Worm (Caenorhabditis elegans) whole organism, L2 larva: ENCODE data around the gene Y45F10D.16.

Experiments
- C34F6.9 ChIP-seq: fragments of 150-350 bp; optimal IDR thresholded peaks from 2 replicates; lab custom pipeline; 2014; ENCODE audit warnings: missing biosample characterization, missing genetic modification characterization
- F13H6.1 ChIP-seq: sonication (generic microtip); optimal IDR thresholded peaks from 2 replicates; lab custom pipeline; 2016; ENCODE audit warnings: missing genetic modification characterization, missing compliant biosample characterization
- R02D3.7 ChIP-seq: fragments of 150-350 bp; optimal IDR thresholded peaks from 2 replicates; lab custom pipeline; 2014; ENCODE audit warnings: missing biosample characterization, missing genetic modification characterization
- Y55F3AM.14 ChIP-seq: fragments of 200-800 bp; sonication (Bioruptor generic); optimal IDR thresholded peaks from 2 replicates; lab custom pipeline; 2018; ENCODE audit warnings: mild to moderate bottlenecking, missing genetic modification characterization, missing compliant biosample characterization
- ZK546.5 ChIP-seq: sonication (generic microtip); optimal IDR thresholded peaks from 2 replicates; lab custom pipeline; 2017; ENCODE audit warnings: missing biosample characterization, missing genetic modification characterization
- alr-1 ChIP-seq: fragments of 150-350 bp; optimal IDR thresholded peaks from 2 replicates; lab custom pipeline; 2014; ENCODE audit warnings: missing biosample characterization, missing genetic modification characterization
- aly-2 ChIP-seq: fragments of 150-350 bp; optimal IDR thresholded peaks from 2 replicates; lab custom pipeline; 2014; ENCODE audit warnings: missing biosample characterization, missing genetic modification characterization
- ama-1 ChIP-seq: fragments of 150-350 bp; optimal IDR thresholded peaks from 2 replicates; lab custom pipeline; 2018; ENCODE audit warnings: inconsistent platforms
- blmp-1 ChIP-seq: sonication (generic microtip); optimal IDR thresholded peaks from 2 replicates; lab custom pipeline; 2017; ENCODE audit warnings: missing genetic modification characterization, mild to moderate bottlenecking, missing compliant biosample characterization, antibody characterized with exemption, moderate library complexity; ENCODE audit not compliant: insufficient read depth
- ceh-16 ChIP-seq: fragments of 150-350 bp; optimal IDR thresholded peaks from 2 replicates; lab custom pipeline; 2014; ENCODE audit warnings: missing biosample characterization, missing genetic modification characterization
- ceh-82 ChIP-seq: fragments of 150-350 bp; optimal IDR thresholded peaks from 2 replicates; lab custom pipeline; 2014; ENCODE audit warnings: missing biosample characterization, missing genetic modification characterization
- crh-2 ChIP-seq: sonication (generic microtip); optimal IDR thresholded peaks from 2 replicates; lab custom pipeline; 2017; ENCODE audit warnings: missing biosample characterization, missing genetic modification characterization
- dmd-4 ChIP-seq: sonication (generic microtip); optimal IDR thresholded peaks from 2 replicates; lab custom pipeline; 2017; ENCODE audit warnings: missing biosample characterization, missing genetic modification characterization
- egl-27 ChIP-seq: sonication (generic microtip); optimal IDR thresholded peaks from 3 replicates; lab custom pipeline; 2017; ENCODE audit warnings: missing biosample characterization, missing genetic modification reagents, missing genetic modification characterization
- elt-1 ChIP-seq: fragments of 150-350 bp; optimal IDR thresholded peaks from 2 replicates; lab custom pipeline; 2014; ENCODE audit warnings: missing biosample characterization, missing genetic modification characterization
- elt-3 ChIP-seq: sonication (generic microtip); optimal IDR thresholded peaks from 2 replicates; lab custom pipeline; 2017; ENCODE audit warnings: missing biosample characterization, missing genetic modification characterization
- fos-1 ChIP-seq: fragments of 150-350 bp; optimal IDR thresholded peaks from 2 replicates; lab custom pipeline; 2014; ENCODE audit warnings: missing biosample characterization, missing genetic modification characterization
- gmeb-1 ChIP-seq: fragments of 150-350 bp; optimal IDR thresholded peaks from 2 replicates; lab custom pipeline; 2014; ENCODE audit warnings: missing biosample characterization, missing genetic modification characterization
- lin-11 ChIP-seq: fragments of 150-350 bp; sonication (generic microtip); optimal IDR thresholded peaks from 2 replicates; lab custom pipeline; 2014; ENCODE audit warnings: missing biosample characterization, missing genetic modification characterization, inconsistent platforms, mixed read lengths
- lin-13 ChIP-seq: fragments of 150-350 bp; optimal IDR thresholded peaks from 2 replicates; lab custom pipeline; 2014; ENCODE audit warnings: missing biosample characterization, missing genetic modification reagents, missing genetic modification characterization
- lin-39 ChIP-seq: fragments of 150-350 bp; optimal IDR thresholded peaks from 2 replicates; lab custom pipeline; 2014; ENCODE audit warnings: missing biosample characterization, missing genetic modification reagents, missing genetic modification characterization
- lsy-2 ChIP-seq, 2 experiments: fragments of 150-350 bp in 1 of 2; sonication (generic microtip) in 1 of 2; optimal IDR thresholded peaks; 2 replicates each; lab custom pipeline; 2014 to 2017; ENCODE audit warnings: missing biosample characterization in 2 of 2, missing genetic modification characterization in 2 of 2
- mab-5 ChIP-seq: fragments of 150-350 bp; optimal IDR thresholded peaks from 2 replicates; lab custom pipeline; 2014; ENCODE audit warnings: missing biosample characterization, missing genetic modification characterization
- mbf-1 ChIP-seq: sonication (generic microtip); optimal IDR thresholded peaks from 2 replicates; lab custom pipeline; 2017; ENCODE audit warnings: missing biosample characterization, missing genetic modification characterization
- mdl-1 ChIP-seq, 2 experiments: fragments of 150-350 bp in 1 of 2; sonication (generic microtip) in 1 of 2; optimal IDR thresholded peaks; 2 replicates each; lab custom pipeline; 2017; ENCODE audit warnings: missing biosample characterization in 2 of 2, missing genetic modification characterization in 2 of 2
- nhr-10 ChIP-seq: sonication (generic microtip); optimal IDR thresholded peaks from 2 replicates; lab custom pipeline; 2017; ENCODE audit warnings: missing biosample characterization, missing genetic modification characterization
- nhr-11 ChIP-seq: fragments of 150-350 bp; optimal IDR thresholded peaks from 2 replicates; lab custom pipeline; 2014; ENCODE audit warnings: missing biosample characterization, missing genetic modification characterization
- nhr-12 ChIP-seq: fragments of 150-350 bp; optimal IDR thresholded peaks from 2 replicates; lab custom pipeline; 2014; ENCODE audit warnings: missing biosample characterization, missing genetic modification characterization
- nhr-129 ChIP-seq: fragments of 150-350 bp; optimal IDR thresholded peaks from 2 replicates; lab custom pipeline; 2014; ENCODE audit warnings: missing biosample characterization, missing genetic modification characterization
- nhr-21 ChIP-seq: fragments of 150-350 bp; optimal IDR thresholded peaks from 2 replicates; lab custom pipeline; 2014; ENCODE audit warnings: missing biosample characterization, missing genetic modification characterization
- nhr-23 ChIP-seq: fragments of 150-350 bp; optimal IDR thresholded peaks from 2 replicates; lab custom pipeline; 2014; ENCODE audit warnings: missing biosample characterization, missing genetic modification reagents, missing genetic modification characterization
- nhr-237 ChIP-seq: fragments of 150-350 bp; optimal IDR thresholded peaks from 2 replicates; lab custom pipeline; 2014; ENCODE audit warnings: missing biosample characterization, missing genetic modification characterization
- nhr-25 ChIP-seq: fragments of 150-350 bp; sonication (generic microtip); optimal IDR thresholded peaks from 3 replicates; lab custom pipeline; 2014; ENCODE audit warnings: missing biosample characterization, missing genetic modification characterization
- nhr-6 ChIP-seq: fragments of 150-350 bp; optimal IDR thresholded peaks from 2 replicates; lab custom pipeline; 2014; ENCODE audit warnings: missing biosample characterization, missing genetic modification characterization
- nhr-77 ChIP-seq: fragments of 150-350 bp; optimal IDR thresholded peaks from 2 replicates; lab custom pipeline; 2014; ENCODE audit warnings: missing biosample characterization, missing genetic modification characterization
- peb-1 ChIP-seq: fragments of 150-350 bp; optimal IDR thresholded peaks from 2 replicates; lab custom pipeline; 2014; ENCODE audit warnings: missing biosample characterization, missing genetic modification characterization
- sem-4 ChIP-seq: fragments of 150-350 bp; optimal IDR thresholded peaks from 2 replicates; lab custom pipeline; 2014; ENCODE audit warnings: missing biosample characterization, missing genetic modification reagents, missing genetic modification characterization
- skn-1 ChIP-seq: sonication (generic microtip); optimal IDR thresholded peaks from 2 replicates; lab custom pipeline; 2017; ENCODE audit warnings: missing biosample characterization, missing genetic modification characterization
- sma-3 ChIP-seq: sonication (generic microtip); optimal IDR thresholded peaks from 2 replicates; lab custom pipeline; 2016; ENCODE audit warnings: missing genetic modification reagents, missing genetic modification characterization, missing compliant biosample characterization
- sma-9 ChIP-seq, 2 experiments: fragments of 150-350 bp in 1 of 2; sonication (generic microtip) in 1 of 2; optimal IDR thresholded peaks; 2 replicates each; lab custom pipeline; 2014 to 2016; ENCODE audit warnings: missing genetic modification characterization in 2 of 2, mild to moderate bottlenecking in 1 of 2, missing biosample characterization in 1 of 2, missing compliant biosample characterization in 1 of 2, missing genetic modification reagents in 1 of 2, moderate library complexity in 1 of 2
- snpc-4 ChIP-seq: fragments of 150-350 bp; optimal IDR thresholded peaks from 2 replicates; lab custom pipeline; 2014; ENCODE audit warnings: missing biosample characterization, missing genetic modification characterization
- unc-39 ChIP-seq: fragments of 150-350 bp; optimal IDR thresholded peaks from 2 replicates; lab custom pipeline; 2014; ENCODE audit warnings: missing biosample characterization, missing genetic modification characterization
- unc-55 ChIP-seq: fragments of 150-350 bp; sonication (generic microtip); optimal IDR thresholded peaks from 3 replicates; lab custom pipeline; 2014; ENCODE audit warnings: missing biosample characterization, missing genetic modification reagents, missing genetic modification characterization
- unc-62 ChIP-seq: fragments of 150-350 bp; optimal IDR thresholded peaks from 2 replicates; lab custom pipeline; 2014; ENCODE audit warnings: missing biosample characterization, missing genetic modification reagents, missing genetic modification characterization
- zag-1 ChIP-seq: fragments of 150-350 bp; optimal IDR thresholded peaks from 2 replicates; lab custom pipeline; 2014; ENCODE audit warnings: missing biosample characterization, missing genetic modification characterization
- ztf-1 ChIP-seq: fragments of 200-800 bp; sonication (Bioruptor generic); conservative IDR thresholded peaks from 2 replicates; pipeline ENCODE4 v1.3.6; 2022; ENCODE audit warnings: missing genetic modification characterization, missing compliant biosample characterization
- ztf-11 ChIP-seq: sonication (generic microtip); optimal IDR thresholded peaks from 2 replicates; lab custom pipeline; 2017; ENCODE audit warnings: missing biosample characterization, missing genetic modification characterization
- ztf-4 ChIP-seq: fragments of 150-350 bp; optimal IDR thresholded peaks from 2 replicates; lab custom pipeline; 2014; ENCODE audit warnings: missing biosample characterization, missing genetic modification characterization

Y45F10D.16 gene

DNA sequence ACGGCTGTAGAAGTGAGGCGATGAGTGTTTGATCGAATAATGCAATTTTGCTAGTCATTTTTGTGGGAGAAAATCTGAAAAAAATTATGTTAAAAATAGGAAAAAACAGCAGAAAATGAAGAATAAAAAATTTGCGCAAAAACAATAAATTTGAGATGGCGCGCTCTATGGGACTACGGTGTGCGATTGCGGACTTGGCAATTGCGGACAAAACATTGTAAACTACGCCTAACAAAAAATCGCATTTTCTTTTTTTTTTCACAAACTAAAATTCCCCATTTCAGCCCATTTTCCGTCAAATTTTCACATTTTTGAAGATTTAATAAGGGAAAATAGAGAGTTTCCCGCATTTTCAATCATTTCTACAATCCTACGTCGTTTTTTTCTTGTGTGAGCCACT is 12.4 kb downstream of the Y45F10D.16 start, which contains the start of the genes sas-6 and Y45F10D.7:
sas-6 (minus strand) TSS at position 80 of the 400 bp plus-strand sequence.
Y45F10D.7 (plus strand) TSS at position 256 of the 400 bp plus-strand sequence.
- TF ChIP-seq ama-1 (lab: Kevin White, UChicago), result no peak
- peak; percentile 73 for TF ChIP-seq crh-2 (tag; lab: Kevin White, UChicago)
- TF ChIP-seq unc-39 (tag; lab: Kevin White, UChicago), result no peak
- no peak for TF ChIP-seq R02D3.7
- TF ChIP-seq nhr-6 (tag; lab: Kevin White, UChicago), result no peak
- no peak for TF ChIP-seq unc-62 (GFP tag; lab: Kevin White, UChicago)
- TF ChIP-seq nhr-10 (tag; lab: Kevin White, UChicago), result no peak
- TF ChIP-seq gmeb-1 (tag; lab: Kevin White, UChicago), result peak; percentile 86
- TF ChIP-seq nhr-23 (tag; lab: Kevin White, UChicago), result no peak
- TF ChIP-seq Y55F3AM.14 (GFP tag; lab: Kevin White, UChicago), result no peak
- no peak for TF ChIP-seq nhr-237 (tag; lab: Kevin White, UChicago)
- TF ChIP-seq alr-1 (tag; lab: Kevin White, UChicago), result no peak
- peak; percentile 17 for TF ChIP-seq fos-1 (tag; lab: Kevin White, UChicago)
- no peak for TF ChIP-seq nhr-77 (tag; lab: Kevin White, UChicago)
- peak; percentile 77 for TF ChIP-seq C34F6.9 (tag; lab: Kevin White, UChicago)
- TF ChIP-seq nhr-11 (tag; lab: Kevin White, UChicago), result no peak
- TF ChIP-seq elt-3, result no peak
- no peak for TF ChIP-seq ztf-1 (GFP tag; lab: Robert Waterston, UW)
- no peak for TF ChIP-seq mbf-1 (tag; lab: Kevin White, UChicago)
- TF ChIP-seq dmd-4, result no peak
- TF ChIP-seq elt-1, result no peak
- no peak for TF ChIP-seq skn-1 (tag; lab: Kevin White, UChicago)
- peak; percentile 86 for TF ChIP-seq nhr-129 (tag; lab: Kevin White, UChicago)
- TF ChIP-seq lin-13 (GFP tag; lab: Kevin White, UChicago), result peak; percentile 61
- no peak for TF ChIP-seq snpc-4 (tag; lab: Kevin White, UChicago)
- peak; percentile 45 for TF ChIP-seq mab-5
- TF ChIP-seq zag-1, result no peak
- TF ChIP-seq aly-2 (tag; lab: Kevin White, UChicago), result no peak
- TF ChIP-seq lin-11 (tag; lab: Kevin White, UChicago), result no peak
- TF ChIP-seq peb-1, result no peak
- TF ChIP-seq ztf-11 (tag; lab: Kevin White, UChicago), result no peak
- TF ChIP-seq mdl-1 (tag; optimal IDR thresholded peaks at IDR 0.05; lab: Kevin White, UChicago), result no peak
- TF ChIP-seq egl-27, result no peak
- TF ChIP-seq unc-55 (GFP tag; lab: Kevin White, UChicago), result peak; percentile 88
- TF ChIP-seq nhr-25 (tag; lab: Kevin White, UChicago), result peak; percentile 33
- TF ChIP-seq lsy-2 (tag; optimal IDR thresholded peaks at IDR 0.05; lab: Kevin White, UChicago), result peak; percentile 95 to 99
- TF ChIP-seq ZK546.5 (tag; lab: Kevin White, UChicago), result no peak
- no peak for TF ChIP-seq ceh-82 (tag; lab: Kevin White, UChicago)
- TF ChIP-seq nhr-21, result no peak
- TF ChIP-seq sma-3 (GFP tag; lab: Kevin White, UChicago), result peak; percentile 11
- no peak for TF ChIP-seq F13H6.1 (tag; lab: Kevin White, UChicago)
- TF ChIP-seq lin-39 (tag; lab: Kevin White, UChicago), result no peak
- no peak for TF ChIP-seq blmp-1 (tag; lab: Kevin White, UChicago)
- TF ChIP-seq sma-9 (GFP tag; optimal IDR thresholded peaks at IDR 0.05; lab: Kevin White, UChicago), result no peak
- TF ChIP-seq sma-9 (tag; optimal IDR thresholded peaks at IDR 0.05; lab: Kevin White, UChicago), result no peak
- no peak for TF ChIP-seq ztf-4
- TF ChIP-seq ceh-16 (tag; lab: Kevin White, UChicago), result no peak
- no peak for TF ChIP-seq nhr-12
- TF ChIP-seq sem-4, result no peak
